Fruit fly (Drosophila melanogaster) whole organism, embryonic: ENCODE results near the gene wry.

Experiments
- Atf-2 ChIP-seq: fragments of 200-800 bp; sonication (Bioruptor generic); optimal IDR thresholded peaks from 2 replicates; lab custom pipeline; 2016; ENCODE audit warnings: missing biosample characterization, missing genetic modification characterization
- Atf6 ChIP-seq: fragments of 200-800 bp; sonication (Bioruptor generic); IDR thresholded peaks from 2 replicates; pipeline ENCODE4 v1.3.6; 2022; ENCODE audit warnings: missing biosample characterization, missing genetic modification characterization
- Bgb ChIP-seq: fragments of 200-800 bp; sonication (Bioruptor generic); IDR thresholded peaks from 2 replicates; pipeline ENCODE4 v1.3.6; 2022; ENCODE audit warnings: missing biosample characterization, missing genetic modification characterization; ENCODE audit not compliant: partially characterized antibody
- CG11696 ChIP-seq: fragments of 200-800 bp; sonication (Bioruptor generic); IDR thresholded peaks from 2 replicates; pipeline ENCODE4 v1.3.6; 2022; ENCODE audit warnings: missing biosample characterization, missing genetic modification characterization
- CG12769 ChIP-seq: fragments of 200-800 bp; sonication (Bioruptor generic); optimal IDR thresholded peaks from 2 replicates; lab custom pipeline; 2019; ENCODE audit warnings: missing biosample characterization, mild to moderate bottlenecking, missing genetic modification characterization, moderate library complexity
- CG15073 ChIP-seq: fragments of 200-800 bp; sonication (Bioruptor generic); optimal IDR thresholded peaks from 2 replicates; lab custom pipeline; 2016; ENCODE audit warnings: missing biosample characterization, missing genetic modification characterization
- CG15696 ChIP-seq: fragments of 200-800 bp; sonication (Bioruptor generic); optimal IDR thresholded peaks from 2 replicates; lab custom pipeline; 2019; ENCODE audit warnings: missing biosample characterization, mild to moderate bottlenecking, missing genetic modification characterization, moderate library complexity
- CG17359 ChIP-seq: fragments of 200-800 bp; sonication (Bioruptor generic); optimal IDR thresholded peaks from 3 replicates; lab custom pipeline; 2018; ENCODE audit warnings: missing biosample characterization, mild to moderate bottlenecking, missing genetic modification characterization, moderate library complexity
- CG17385 ChIP-seq: fragments of 200-800 bp; sonication (Bioruptor generic); optimal IDR thresholded peaks from 3 replicates; lab custom pipeline; 2018; ENCODE audit warnings: missing biosample characterization, mild to moderate bottlenecking, missing genetic modification characterization
- CG2202 ChIP-seq: fragments of 200-800 bp; sonication (Bioruptor generic); optimal IDR thresholded peaks from 2 replicates; lab custom pipeline; 2018; ENCODE audit warnings: missing biosample characterization, mild to moderate bottlenecking, missing genetic modification characterization
- CG6813 ChIP-seq: fragments of 200-800 bp; sonication (Bioruptor generic); optimal IDR thresholded peaks from 2 replicates; lab custom pipeline; 2017; ENCODE audit warnings: missing biosample characterization, missing genetic modification characterization, mild to moderate bottlenecking, moderate library complexity, missing genetic modification reagents
- CG7556 ChIP-seq: fragments of 200-800 bp; sonication (Bioruptor generic); optimal IDR thresholded peaks from 2 replicates; lab custom pipeline; 2017; ENCODE audit warnings: missing biosample characterization, mild to moderate bottlenecking, missing genetic modification characterization
- CG7839 ChIP-seq: fragments of 200-800 bp; sonication (Bioruptor generic); optimal IDR thresholded peaks from 3 replicates; lab custom pipeline; 2018; ENCODE audit warnings: missing biosample characterization, mild to moderate bottlenecking, missing genetic modification characterization, moderate library complexity
- CkIIα-i1 ChIP-seq: fragments of 200-800 bp; sonication (Bioruptor generic); IDR thresholded peaks from 2 replicates; pipeline ENCODE4 v1.3.6; 2022; ENCODE audit warnings: missing biosample characterization, missing genetic modification characterization
- CoRest ChIP-seq: fragments of 200-800 bp; sonication (Bioruptor generic); optimal IDR thresholded peaks from 3 replicates; lab custom pipeline; 2018; ENCODE audit warnings: missing biosample characterization, mild to moderate bottlenecking, missing genetic modification characterization, moderate library complexity
- D ChIP-seq, 2 experiments: fragments of 200-800 bp in 1 of 2; fragments of >200 bp in 1 of 2; sonication (Bioruptor generic) in 1 of 2; optimal IDR thresholded peaks; 2 replicates in 1 of 2; 3 replicates in 1 of 2; lab custom pipeline; 2017; ENCODE audit warnings: mild to moderate bottlenecking in 1 of 2, missing biosample characterization in 1 of 2, missing genetic modification characterization in 1 of 2, missing genetic modification reagents in 1 of 2
- Dbx ChIP-seq: fragments of 200-800 bp; sonication (Bioruptor generic); IDR thresholded peaks from 3 replicates; pipeline ENCODE4 v1.3.6; 2022; ENCODE audit warnings: missing biosample characterization, missing genetic modification characterization
- Dek ChIP-seq: fragments of 200-800 bp; sonication (Bioruptor generic); optimal IDR thresholded peaks from 3 replicates; lab custom pipeline; 2019; ENCODE audit warnings: missing biosample characterization, mild to moderate bottlenecking, missing genetic modification characterization, moderate library complexity
- Ets65A ChIP-seq: fragments of 200-800 bp; sonication (Bioruptor generic); peaks from one replicate; lab custom pipeline; 2016; ENCODE audit warnings: missing biosample characterization, missing genetic modification characterization
- Fer1 ChIP-seq: fragments of 200-800 bp; sonication (Bioruptor generic); optimal IDR thresholded peaks from 2 replicates; lab custom pipeline; 2017; ENCODE audit warnings: missing biosample characterization, mild to moderate bottlenecking, missing genetic modification characterization
- HLH54F ChIP-seq: fragments of 200-800 bp; sonication (Bioruptor generic); optimal IDR thresholded peaks from 3 replicates; lab custom pipeline; 2016; ENCODE audit warnings: missing biosample characterization, missing genetic modification characterization
- Hmr ChIP-seq: fragments of 200-800 bp; sonication (Bioruptor generic); optimal IDR thresholded peaks from 3 replicates; lab custom pipeline; 2017; ENCODE audit warnings: mild to moderate bottlenecking, missing biosample characterization, missing genetic modification reagents, missing genetic modification characterization
- Hsf ChIP-seq: fragments of 200-800 bp; sonication (Bioruptor generic); optimal IDR thresholded peaks from 3 replicates; lab custom pipeline; 2016; ENCODE audit warnings: missing biosample characterization, missing genetic modification characterization
- Meics ChIP-seq: fragments of 200-800 bp; sonication (Bioruptor generic); optimal IDR thresholded peaks from 2 replicates; lab custom pipeline; 2017; ENCODE audit warnings: missing biosample characterization, mild to moderate bottlenecking, missing genetic modification characterization
- ac ChIP-seq: fragments of 200-800 bp; sonication (Bioruptor generic); optimal IDR thresholded peaks from 3 replicates; lab custom pipeline; 2017; ENCODE audit warnings: missing biosample characterization, mild to moderate bottlenecking, missing genetic modification characterization
- bcd ChIP-seq: fragments of 200-800 bp; sonication (Bioruptor generic); optimal IDR thresholded peaks from 2 replicates; lab custom pipeline; 2017; ENCODE audit warnings: missing biosample characterization, mild to moderate bottlenecking, missing genetic modification characterization
- btn ChIP-seq: fragments of 200-800 bp; sonication (Bioruptor generic); optimal IDR thresholded peaks from 2 replicates; lab custom pipeline; 2016; ENCODE audit warnings: missing biosample characterization, missing genetic modification characterization
- caup ChIP-seq: fragments of 200-800 bp; sonication (Bioruptor generic); optimal IDR thresholded peaks from 3 replicates; lab custom pipeline; 2017; ENCODE audit warnings: missing biosample characterization, mild to moderate bottlenecking, missing genetic modification characterization, moderate library complexity; ENCODE audit not compliant: severe bottlenecking
- ci ChIP-seq: fragments of 200-800 bp; sonication (Bioruptor generic); IDR thresholded peaks from 3 replicates; pipeline ENCODE4 v1.3.6; 2022; ENCODE audit warnings: missing biosample characterization, missing genetic modification characterization
- dan ChIP-seq: fragments of 200-800 bp; sonication (Bioruptor generic); IDR thresholded peaks from 2 replicates; pipeline ENCODE4 v1.3.6; 2022; ENCODE audit warnings: missing biosample characterization, missing genetic modification characterization
- dpn ChIP-seq, 2 experiments: fragments of 200-800 bp; sonication (Bioruptor generic); optimal IDR thresholded peaks; 3 replicates each; lab custom pipeline; 2016; ENCODE audit warnings: missing biosample characterization in 2 of 2, missing genetic modification characterization in 2 of 2
- fu2 ChIP-seq: fragments of 200-800 bp; sonication (Bioruptor generic); optimal IDR thresholded peaks from 2 replicates; lab custom pipeline; 2016; ENCODE audit warnings: missing biosample characterization, missing genetic modification characterization
- grau ChIP-seq: fragments of 200-800 bp; optimal IDR thresholded peaks from 3 replicates; lab custom pipeline; 2019; ENCODE audit warnings: missing biosample characterization, mild to moderate bottlenecking, missing genetic modification characterization, moderate library complexity
- grn ChIP-seq: fragments of 200-800 bp; sonication (Bioruptor generic); optimal IDR thresholded peaks from 3 replicates; lab custom pipeline; 2017; ENCODE audit warnings: missing biosample characterization, missing genetic modification characterization
- her ChIP-seq: fragments of 200-800 bp; sonication (Bioruptor generic); optimal IDR thresholded peaks from 2 replicates; lab custom pipeline; 2016; ENCODE audit warnings: missing biosample characterization, missing genetic modification characterization
- lab ChIP-seq: fragments of 200-800 bp; sonication (Bioruptor generic); optimal IDR thresholded peaks from 3 replicates; lab custom pipeline; 2017; ENCODE audit warnings: missing biosample characterization, missing genetic modification characterization, mild to moderate bottlenecking, moderate library complexity, missing genetic modification reagents
- org-1 ChIP-seq: fragments of 200-800 bp; sonication (Bioruptor generic); optimal IDR thresholded peaks from 2 replicates; lab custom pipeline; 2017; ENCODE audit warnings: missing biosample characterization, missing genetic modification characterization
- ranshi ChIP-seq: fragments of 200-800 bp; sonication (Bioruptor generic); IDR thresholded peaks from 2 replicates; pipeline ENCODE4 v1.3.6; 2022; ENCODE audit warnings: missing biosample characterization, missing genetic modification characterization
- row ChIP-seq: fragments of 200-800 bp; sonication (Bioruptor generic); IDR thresholded peaks from 3 replicates; pipeline ENCODE4 v1.3.6; 2022; ENCODE audit warnings: missing biosample characterization, missing genetic modification characterization
- scrt ChIP-seq: fragments of 200-800 bp; sonication (Bioruptor generic); optimal IDR thresholded peaks from 2 replicates; lab custom pipeline; 2018; ENCODE audit warnings: missing biosample characterization, mild to moderate bottlenecking, missing genetic modification characterization, moderate library complexity
- shn ChIP-seq: fragments of 200-800 bp; sonication (Bioruptor generic); optimal IDR thresholded peaks from 3 replicates; lab custom pipeline; 2016; ENCODE audit warnings: missing biosample characterization, missing genetic modification characterization
- so ChIP-seq: fragments of 200-800 bp; sonication (Bioruptor generic); IDR thresholded peaks from 3 replicates; pipeline ENCODE4 v1.3.6; 2022; ENCODE audit warnings: missing biosample characterization, missing genetic modification characterization
- ssp ChIP-seq: fragments of 200-800 bp; sonication (Bioruptor generic); IDR thresholded peaks from 2 replicates; pipeline ENCODE4 v1.3.6; 2022; ENCODE audit warnings: missing biosample characterization, missing genetic modification characterization
- tap ChIP-seq: fragments of 200-800 bp; optimal IDR thresholded peaks from 3 replicates; lab custom pipeline; 2019; ENCODE audit warnings: missing biosample characterization, mild to moderate bottlenecking, missing genetic modification characterization, moderate library complexity
- ttk ChIP-seq: fragments of 200-800 bp; sonication (Bioruptor generic); IDR thresholded peaks from 2 replicates; pipeline ENCODE4 v2.1.2; 2022; ENCODE audit warnings: missing biosample characterization, missing genetic modification characterization
- tup ChIP-seq: fragments of 200-800 bp; sonication (Bioruptor generic); optimal IDR thresholded peaks from 2 replicates; lab custom pipeline; 2016; ENCODE audit warnings: missing biosample characterization, mild to moderate bottlenecking, missing genetic modification characterization, moderate library complexity
- vvl ChIP-seq: fragments of 200-800 bp; sonication (Bioruptor generic); IDR thresholded peaks from 2 replicates; pipeline ENCODE4 v1.3.6; 2022; ENCODE audit warnings: missing biosample characterization, missing genetic modification characterization
- wdn ChIP-seq: fragments of 200-800 bp; sonication (Bioruptor generic); IDR thresholded peaks from 2 replicates; pipeline ENCODE4 v1.3.6; 2022; ENCODE audit warnings: missing biosample characterization, missing genetic modification characterization
- zen ChIP-seq: fragments of 200-800 bp; sonication (Bioruptor generic); optimal IDR thresholded peaks from 3 replicates; lab custom pipeline; 2018; ENCODE audit warnings: missing biosample characterization, mild to moderate bottlenecking, missing genetic modification characterization, moderate library complexity

Gene wry

dm6 chr2L:1837717-1838368 is 1.5 kb downstream of the wry start (continued):
- 0 out of 3 replicates have a peak, but pooled peaks have one; percentile 42 for TF ChIP-seq so
- 0 out of 2 replicates have a peak, but pooled peaks have one; percentile 28 for TF ChIP-seq wdn (GFP tag; lab: Robert Waterston, UW)
- TF ChIP-seq grau (tag; lab: Kevin White, UChicago), result peak; percentile 47
- no peak for TF ChIP-seq ssp (GFP tag; lab: Robert Waterston, UW)
- peak; percentile 8 for TF ChIP-seq tup (GFP tag; lab: Kevin White, UChicago)
- peak; percentile 41 for TF ChIP-seq CG7556 (GFP tag; lab: Kevin White, UChicago)
- TF ChIP-seq row, result peak; percentile 73
- TF ChIP-seq Atf-2 (GFP tag; lab: Kevin White, UChicago), result no peak
- peak; percentile 46 for TF ChIP-seq org-1 (GFP tag; lab: Kevin White, UChicago)
- TF ChIP-seq dan (GFP tag; lab: Robert Waterston, UW), result no peak
- TF ChIP-seq btn, result no peak
- no peak for TF ChIP-seq D (optimal IDR thresholded peaks at IDR 0.05; lab: Kevin White, UChicago)
- no peak for TF ChIP-seq D (GFP tag; optimal IDR thresholded peaks at IDR 0.05; lab: Kevin White, UChicago)
- TF ChIP-seq ttk (GFP tag; lab: Robert Waterston, UW), result peak; percentile 14; the same call in 1 of the 2 replicates
- TF ChIP-seq Dbx (GFP tag; lab: Robert Waterston, UW), result peak; percentile 56; the same call in 2 of the 3 replicates
- TF ChIP-seq tap, result peak; percentile 29
- TF ChIP-seq lab (GFP tag; lab: Kevin White, UChicago), result peak; percentile 74
- peak; percentile 50 for TF ChIP-seq Meics
- peak; percentile 47 for TF ChIP-seq HLH54F (GFP tag; lab: Kevin White, UChicago)
- TF ChIP-seq CG12769 (tag; lab: Kevin White, UChicago), result peak; percentile 68
- 0 out of 2 replicates have a peak, but pooled peaks have one; percentile 29 for TF ChIP-seq CG11696
- TF ChIP-seq ac (GFP tag; lab: Kevin White, UChicago), result no peak
- peak; percentile 10 for TF ChIP-seq grn (GFP tag; lab: Kevin White, UChicago)
- peak; percentile 14 for TF ChIP-seq shn (GFP tag; lab: Kevin White, UChicago)
- TF ChIP-seq Dek (tag; lab: Kevin White, UChicago), result peak; percentile 45
- TF ChIP-seq CG7839, result peak; percentile 46
- TF ChIP-seq scrt, result peak; percentile 38
- TF ChIP-seq her (GFP tag; lab: Kevin White, UChicago), result peak; percentile 27
- peak; percentile 71 for TF ChIP-seq Hmr
- peak; percentile 42 for TF ChIP-seq CoRest (tag; lab: Kevin White, UChicago)
- peak; percentile 57; the same call in 1 of the 2 replicates for TF ChIP-seq vvl
- peak; percentile 23 for TF ChIP-seq bcd (GFP tag; lab: Kevin White, UChicago)
- TF ChIP-seq CG15696 (tag; lab: Kevin White, UChicago), result no peak
- TF ChIP-seq fu2 (GFP tag; lab: Kevin White, UChicago), result peak; percentile 3
- TF ChIP-seq caup (GFP tag; lab: Kevin White, UChicago), result peak; percentile 46
- peak; percentile 4 for TF ChIP-seq Hsf
- peak; percentile 54 for TF ChIP-seq Fer1 (GFP tag; lab: Kevin White, UChicago)
- TF ChIP-seq ranshi (GFP tag; lab: Robert Waterston, UW), result peak; percentile 52; the same call in 1 of the 2 replicates
- peak; percentile 91 for TF ChIP-seq Ets65A (GFP tag; lab: Kevin White, UChicago)
- peak; percentile 35 for TF ChIP-seq CG17385 (GFP tag; lab: Kevin White, UChicago)
- peak; percentile 44; the same call in 1 of the 2 replicates for TF ChIP-seq Atf6 (GFP tag; lab: Robert Waterston, UW)
- no peak for TF ChIP-seq zen (tag; lab: Kevin White, UChicago)
- peak; percentile 70; the same call in 2 of the 3 replicates for TF ChIP-seq ci
- TF ChIP-seq CG17359 (tag; lab: Kevin White, UChicago), result peak; percentile 38
- no peak for TF ChIP-seq CG15073 (GFP tag; lab: Kevin White, UChicago)
- TF ChIP-seq Bgb (GFP tag; lab: Robert Waterston, UW), result no peak
- peak; percentile 6 to 22 for TF ChIP-seq dpn (GFP tag; optimal IDR thresholded peaks at IDR 0.05; lab: Kevin White, UChicago)
- TF ChIP-seq CG6813 (GFP tag; lab: Kevin White, UChicago), result peak; percentile 13
- no peak for TF ChIP-seq CkIIα-i1 (GFP tag; lab: Robert Waterston, UW)
- TF ChIP-seq CG2202, result no peak
